Fruit fly (Drosophila melanogaster): ENCODE results near the gene CG43774.

CG43774 gene

DNA sequence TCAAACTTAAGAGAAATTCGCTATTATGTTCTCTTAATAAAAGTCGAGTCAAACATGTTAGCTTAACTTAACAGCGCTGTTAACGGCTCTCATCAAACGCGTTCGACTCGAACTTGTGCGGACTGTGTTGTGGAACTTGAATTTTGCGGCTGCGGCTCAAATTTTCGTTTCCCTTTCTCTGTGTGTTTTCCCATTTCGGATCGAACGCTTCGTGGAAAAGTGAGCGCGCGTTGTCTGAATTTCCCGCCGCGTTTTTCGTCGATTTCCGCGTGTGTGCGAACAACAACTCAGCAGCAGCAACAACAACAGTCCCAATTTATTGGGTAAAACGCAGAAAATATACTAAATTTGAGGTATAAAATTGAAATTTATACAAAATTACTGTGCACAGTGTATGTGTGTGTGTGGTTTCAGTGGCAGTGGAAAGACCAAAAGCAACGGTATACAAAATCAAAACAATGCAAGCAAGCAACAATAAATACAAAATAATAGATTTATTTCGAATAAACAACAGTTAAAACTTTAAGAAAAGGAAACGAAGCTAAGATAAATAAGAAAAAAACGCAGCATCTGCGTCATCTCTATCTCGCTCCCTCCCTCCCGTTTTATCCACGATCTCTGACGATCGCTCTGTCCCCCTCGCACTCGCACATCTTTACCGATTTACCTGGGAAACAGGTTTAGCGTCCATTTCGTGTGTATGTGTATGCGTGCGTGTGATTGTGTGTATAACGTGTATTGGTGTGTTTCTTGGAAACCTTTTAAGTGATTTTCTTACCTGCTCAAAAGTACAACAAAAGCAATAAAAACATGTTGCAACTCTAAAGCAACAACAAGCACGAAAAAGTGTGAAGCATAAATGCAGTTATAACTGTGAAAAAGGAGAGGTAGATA lies 23.0 kb downstream of the CG43774 start, which contains the start of gene ed (continued):
- TF ChIP-seq h (optimal IDR thresholded peaks at IDR 0.05), result no peak
- peak; percentile 98 for TF ChIP-seq CG5180 (GFP tag; optimal IDR thresholded peaks at IDR 0.05)
- no peak for TF ChIP-seq cad (GFP tag; optimal IDR thresholded peaks at IDR 0.05)
- TF ChIP-seq CG16815 (GFP tag; optimal IDR thresholded peaks at IDR 0.05), result no peak
- no peak for TF ChIP-seq bigmax (GFP tag; optimal IDR thresholded peaks at IDR 0.05)
- no peak for TF ChIP-seq CG6854 (GFP tag; optimal IDR thresholded peaks at IDR 0.05)
- no peak for TF ChIP-seq CG32772 (GFP tag; IDR thresholded peaks at IDR 0.05)
- TF ChIP-seq ci (GFP tag; IDR thresholded peaks at IDR 0.05), result peak; percentile 69
- TF ChIP-seq CG17912 (GFP tag; optimal IDR thresholded peaks at IDR 0.05), result no peak
- no peak for TF ChIP-seq CG8478 (optimal IDR thresholded peaks at IDR 0.05)
- no peak for TF ChIP-seq CG30431 (GFP tag; optimal IDR thresholded peaks at IDR 0.05)
- TF ChIP-seq pb (GFP tag; optimal IDR thresholded peaks at IDR 0.05), result no peak
- TF ChIP-seq Sry-δ (GFP tag; optimal IDR thresholded peaks at IDR 0.05), result no peak
- no peak for TF ChIP-seq CG14860 (GFP tag; IDR thresholded peaks at IDR 0.05; ENCODE audit: partially characterized antibody)
- TF ChIP-seq HLH4C (GFP tag; IDR thresholded peaks at IDR 0.05; ENCODE audit: partially characterized antibody), result no peak
- TF ChIP-seq ind (GFP tag; optimal IDR thresholded peaks at IDR 0.05), result no peak
- no peak for TF ChIP-seq Opbp (GFP tag; IDR thresholded peaks at IDR 0.05; ENCODE audit: partially characterized antibody)
- no peak for TF ChIP-seq dan (GFP tag; IDR thresholded peaks at IDR 0.05)
- TF ChIP-seq org-1 (GFP tag; optimal IDR thresholded peaks at IDR 0.05), result no peak
- TF ChIP-seq Lhr (GFP tag; optimal IDR thresholded peaks at IDR 0.05), result no peak
- no peak for TF ChIP-seq Drgx (GFP tag; IDR thresholded peaks at IDR 0.05)
- TF ChIP-seq trem (tag; optimal IDR thresholded peaks at IDR 0.05), result no peak
- TF ChIP-seq CG6683 (GFP tag; optimal IDR thresholded peaks at IDR 0.05), result no peak
- TF ChIP-seq pros (GFP tag; optimal IDR thresholded peaks at IDR 0.05), result peak; percentile 98
- TF ChIP-seq dmrt11E (tag; optimal IDR thresholded peaks at IDR 0.05), result peak; percentile 3
- no peak for TF ChIP-seq CG14441 (GFP tag; IDR thresholded peaks at IDR 0.05)
- no peak for TF ChIP-seq gfzf (GFP tag; optimal IDR thresholded peaks at IDR 0.05)
- TF ChIP-seq CG10462 (GFP tag; optimal IDR thresholded peaks at IDR 0.05), result no peak
- TF ChIP-seq CG17361 (GFP tag; IDR thresholded peaks at IDR 0.05), result no peak
- TF ChIP-seq Sin3A (optimal IDR thresholded peaks at IDR 0.05), result no peak
- no peak for TF ChIP-seq emc (GFP tag; optimal IDR thresholded peaks at IDR 0.05)
- TF ChIP-seq az2 (GFP tag; optimal IDR thresholded peaks at IDR 0.05), result no peak
- TF ChIP-seq CG12659 (GFP tag; optimal IDR thresholded peaks at IDR 0.05), result no peak
- TF ChIP-seq GATAe (GFP tag; conservative IDR thresholded peaks at IDR 0.05), result no peak
- peak; percentile 55 for TF ChIP-seq CG17568 (GFP tag; optimal IDR thresholded peaks at IDR 0.05)
- no peak for TF ChIP-seq slou (GFP tag; optimal IDR thresholded peaks at IDR 0.05)
- peak; percentile 44 for TF ChIP-seq CG18619 (GFP tag; optimal IDR thresholded peaks at IDR 0.05)
- TF ChIP-seq CG33557 (GFP tag; optimal IDR thresholded peaks at IDR 0.05), result no peak
- TF ChIP-seq CG31388 (GFP tag; optimal IDR thresholded peaks at IDR 0.05), result no peak
- peak; percentile 76 for TF ChIP-seq CG10321 (GFP tag; IDR thresholded peaks at IDR 0.05)
- no peak for TF ChIP-seq CG10654 (GFP tag; optimal IDR thresholded peaks at IDR 0.05)
- TF ChIP-seq ssp (GFP tag; IDR thresholded peaks at IDR 0.05), result no peak
- peak in 1 of 2 experiments; percentile 46 for TF ChIP-seq tll (GFP tag; optimal IDR thresholded peaks at IDR 0.05)
- TF ChIP-seq seq (GFP tag; IDR thresholded peaks at IDR 0.05), result no peak
- TF ChIP-seq Sox100B (GFP tag; optimal IDR thresholded peaks at IDR 0.05), result peak; percentile 4
- TF ChIP-seq btn (GFP tag; optimal IDR thresholded peaks at IDR 0.05), result no peak
- no peak; the same call in 1 of the 2 replicates for TF ChIP-seq crol (GFP tag; IDR thresholded peaks at IDR 0.05)
- TF ChIP-seq grau (tag; optimal IDR thresholded peaks at IDR 0.05), result no peak
- no peak for TF ChIP-seq CG2712 (tag; optimal IDR thresholded peaks at IDR 0.05)
- no peak for TF ChIP-seq CG12299 (tag; optimal IDR thresholded peaks at IDR 0.05)
- TF ChIP-seq al (GFP tag; IDR thresholded peaks at IDR 0.05), result no peak
